Worm (Caenorhabditis elegans): ENCODE results near the gene rab-7.

DNA sequence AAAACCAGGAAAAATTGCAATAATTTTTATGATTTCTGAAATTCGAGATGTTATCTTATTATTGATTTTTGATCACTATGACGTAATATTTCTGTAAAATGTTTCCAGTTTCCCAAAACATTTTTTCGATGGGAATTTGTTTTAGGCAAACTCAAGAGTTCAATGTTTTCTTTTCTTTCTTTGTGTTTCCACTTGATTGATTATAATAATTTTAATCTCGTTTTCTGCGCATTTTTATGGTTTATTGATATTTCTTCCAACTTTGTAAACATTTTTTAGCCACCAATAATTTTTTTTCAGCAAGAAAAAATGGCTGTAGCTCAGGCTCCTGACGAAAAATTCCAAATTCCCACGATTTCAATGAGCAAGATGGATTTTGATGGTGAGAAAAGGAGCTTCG lies 12.5 kb downstream of the rab-7 start, which contains the start of gene W03C9.6:
- no peak for TF ChIP-seq aly-2 (tag; optimal IDR thresholded peaks at IDR 0.05)
- no peak for TF ChIP-seq skn-1 (tag; optimal IDR thresholded peaks at IDR 0.05)
- no peak for TF ChIP-seq egl-5 (tag; optimal IDR thresholded peaks at IDR 0.05)
- no peak for TF ChIP-seq nhr-237 (tag; optimal IDR thresholded peaks at IDR 0.05)
- no peak for TF ChIP-seq tbx-2 (tag; optimal IDR thresholded peaks at IDR 0.05)
- TF ChIP-seq lin-39 (tag; optimal IDR thresholded peaks at IDR 0.05): no peak
- no peak for TF ChIP-seq nhr-43 (tag; optimal IDR thresholded peaks at IDR 0.05; ENCODE audit: poor library complexity, severe bottlenecking)
- no peak for TF ChIP-seq mml-1 (tag; optimal IDR thresholded peaks at IDR 0.05)
- no peak for TF ChIP-seq fos-1 (tag; optimal IDR thresholded peaks at IDR 0.05)
- TF ChIP-seq ceh-28 (tag; optimal IDR thresholded peaks at IDR 0.05): no peak
